Fruit fly (Drosophila melanogaster) whole organism, adult: ENCODE data around the gene alpha-Est7.

Experiments
- CG11617 ChIP-seq: fragments of 200-800 bp; sonication (Bioruptor generic); optimal IDR thresholded peaks from 2 replicates; lab custom pipeline; 2017; ENCODE audit warnings: mild to moderate bottlenecking, missing biosample characterization, missing genetic modification reagents, missing genetic modification characterization
- CG12768 ChIP-seq: fragments of 200-800 bp; sonication (Bioruptor generic); optimal IDR thresholded peaks from 2 replicates; lab custom pipeline; 2017; ENCODE audit warnings: missing biosample characterization, missing genetic modification characterization, mild to moderate bottlenecking, moderate library complexity, missing genetic modification reagents
- CG33017 ChIP-seq: fragments of 200-800 bp; sonication (Bioruptor generic); optimal IDR thresholded peaks from 2 replicates; lab custom pipeline; 2018; ENCODE audit warnings: missing biosample characterization, mild to moderate bottlenecking, missing genetic modification characterization, moderate library complexity
- CG7101 ChIP-seq: fragments of 200-800 bp; sonication (Bioruptor generic); optimal IDR thresholded peaks from 2 replicates; lab custom pipeline; 2018; ENCODE audit warnings: missing biosample characterization, mild to moderate bottlenecking, missing genetic modification characterization, moderate library complexity
- Hr96 ChIP-seq: fragments of 200-800 bp; sonication (Bioruptor generic); optimal IDR thresholded peaks from 2 replicates; lab custom pipeline; 2016; ENCODE audit warnings: missing biosample characterization, missing genetic modification characterization
- Mnt ChIP-seq: fragments of 200-800 bp; sonication (Bioruptor generic); optimal IDR thresholded peaks from 2 replicates; lab custom pipeline; 2016; ENCODE audit warnings: missing biosample characterization, mild to moderate bottlenecking, missing genetic modification characterization
- bab1 ChIP-seq: fragments of 200-800 bp; sonication (Bioruptor generic); optimal IDR thresholded peaks from 3 replicates; lab custom pipeline; 2019; ENCODE audit warnings: missing biosample characterization, mild to moderate bottlenecking, missing genetic modification characterization, moderate library complexity
- kay ChIP-seq: fragments of 200-800 bp; sonication (Bioruptor generic); peaks from one replicate; lab custom pipeline; 2016; ENCODE audit warnings: missing biosample characterization, missing genetic modification characterization, borderline replicate concordance
- ovo ChIP-seq: fragments of 200-800 bp; sonication (Bioruptor generic); optimal IDR thresholded peaks from 2 replicates; lab custom pipeline; 2016; ENCODE audit warnings: missing biosample characterization, missing genetic modification characterization
- pad ChIP-seq: fragments of 200-800 bp; sonication (Bioruptor generic); optimal IDR thresholded peaks from 3 replicates; lab custom pipeline; 2017; ENCODE audit warnings: missing biosample characterization, missing genetic modification characterization, mild to moderate bottlenecking, moderate library complexity, missing genetic modification reagents
- tj ChIP-seq: fragments of 200-800 bp; sonication (Bioruptor generic); optimal IDR thresholded peaks from 3 replicates; lab custom pipeline; 2017; ENCODE audit warnings: missing biosample characterization, mild to moderate bottlenecking, missing genetic modification characterization, moderate library complexity
- toe ChIP-seq: fragments of 200-800 bp; sonication (Bioruptor generic); optimal IDR thresholded peaks from 2 replicates; lab custom pipeline; 2016; ENCODE audit warnings: missing biosample characterization, missing genetic modification characterization

DNA sequence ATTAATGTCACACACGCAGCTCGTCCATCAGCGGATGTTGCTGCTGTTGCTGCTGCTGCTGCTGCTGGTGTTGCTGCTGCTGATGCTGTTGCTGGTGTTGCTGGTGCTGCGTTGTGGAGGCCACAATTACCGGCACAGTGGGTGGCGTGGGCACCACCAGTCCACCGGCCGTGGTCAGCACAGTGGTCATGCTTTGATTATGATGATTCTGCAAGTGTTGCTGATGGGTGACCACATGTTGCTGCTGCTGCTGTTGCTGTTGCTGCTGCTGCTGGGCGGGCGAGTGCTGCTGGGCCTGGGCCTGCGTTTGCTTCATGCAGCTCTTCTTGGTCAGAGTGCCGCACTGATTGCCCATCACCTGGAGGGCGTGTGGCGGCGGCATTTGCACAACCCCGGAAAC is 48.7 kb upstream of the alpha-Est7 start:
- TF ChIP-seq CG11617 (GFP tag; lab: Kevin White, UChicago) (no peak), tj (GFP tag; lab: Kevin White, UChicago) (no peak), CG33017 (tag; lab: Kevin White, UChicago) (no peak), Hr96 (GFP tag; lab: Kevin White, UChicago) (no peak), bab1 (GFP tag; lab: Kevin White, UChicago) (no peak), toe (GFP tag; lab: Kevin White, UChicago) (no peak), kay (GFP tag; lab: Kevin White, UChicago) (no peak), pad (GFP tag; lab: Kevin White, UChicago) (no peak), Mnt (GFP tag; lab: Kevin White, UChicago) (no peak), CG7101 (tag; lab: Kevin White, UChicago) (no peak), ovo (GFP tag; lab: Kevin White, UChicago) (no peak), CG12768 (no peak)
